Worm (Caenorhabditis elegans): ENCODE results near the gene srh-11.

srh-11 gene

ce11 chrX:8318950-8319349 is at the start of gene srh-11:
srh-11 (minus strand) TSS chrX:8319050.
- TF ChIP-seq F55B11.4 (tag; optimal IDR thresholded peaks at IDR 0.05; ENCODE audit: borderline replicate concordance, insufficient read depth) (no peak), madf-6 (GFP tag; IDR thresholded peaks at IDR 0.05) (no peak), F39B2.1 (GFP tag; IDR thresholded peaks at IDR 0.05) (no peak), aptf-2 (GFP tag; conservative IDR thresholded peaks at IDR 0.05) (no peak), D2030.7 (GFP tag; IDR thresholded peaks at IDR 0.05) (no peak)

- 0 out of 2 replicates have a peak, but pooled peaks have one; percentile 43 for TF ChIP-seq Y53G8AR.9 (GFP tag; conservative IDR thresholded peaks at IDR 0.05)
- no peak for TF ChIP-seq ztf-25 (GFP tag; IDR thresholded peaks at IDR 0.05)
- no peak for TF ChIP-seq ztf-3 (GFP tag; optimal IDR thresholded peaks at IDR 0.05)
- TF ChIP-seq atf-7 (tag; optimal IDR thresholded peaks at IDR 0.05): peak; percentile 44
- no peak for TF ChIP-seq snpc-4 (GFP tag; optimal IDR thresholded peaks at IDR 0.05)
- TF ChIP-seq snpc-4 (tag; optimal IDR thresholded peaks at IDR 0.05): peak in 1 of 4 experiments; percentile 48
- TF ChIP-seq hmg-20 (GFP tag; IDR thresholded peaks at IDR 0.05): peak; percentile 35; the same call in 1 of the 2 replicates
- peak in 1 of 3 experiments; percentile 74 for TF ChIP-seq lin-35 (GFP tag; optimal IDR thresholded peaks at IDR 0.05)
- TF ChIP-seq K11D2.4 (GFP tag; IDR thresholded peaks at IDR 0.05): peak; percentile 65
- TF ChIP-seq F23B12.7 (tag; optimal IDR thresholded peaks at IDR 0.05; ENCODE audit: insufficient read depth): peak; percentile 29
- TF ChIP-seq ztf-18 (tag; optimal IDR thresholded peaks at IDR 0.05): peak; percentile 93
- peak; percentile 58 for TF ChIP-seq attf-5 (GFP tag; optimal IDR thresholded peaks at IDR 0.05)
- peak; percentile 78 for TF ChIP-seq lin-40 (tag; optimal IDR thresholded peaks at IDR 0.05)
- TF ChIP-seq tlf-1 (GFP tag; optimal IDR thresholded peaks at IDR 0.05): peak; percentile 8
- no peak for TF ChIP-seq C17E4.6 (GFP tag; IDR thresholded peaks at IDR 0.05)
- TF ChIP-seq nhr-80 (tag; optimal IDR thresholded peaks at IDR 0.05): peak; percentile 95
- TF ChIP-seq fkh-3 (tag; optimal IDR thresholded peaks at IDR 0.05): no peak
- peak; percentile 46; the same call in 1 of the 2 replicates for TF ChIP-seq lir-1 (GFP tag; conservative IDR thresholded peaks at IDR 0.05)
- peak; percentile 45 for TF ChIP-seq madf-10 (tag; optimal IDR thresholded peaks at IDR 0.05)
- TF ChIP-seq rcor-1 (GFP tag; IDR thresholded peaks at IDR 0.05): 0 out of 2 replicates have a peak, but pooled peaks have one; percentile 47
- TF ChIP-seq akir-1 (GFP tag; optimal IDR thresholded peaks at IDR 0.05): no peak
- TF ChIP-seq B0261.1 (tag; optimal IDR thresholded peaks at IDR 0.05): peak; percentile 3
- TF ChIP-seq ceh-27 (GFP tag; optimal IDR thresholded peaks at IDR 0.05): peak; percentile 34
- peak; percentile 53 for TF ChIP-seq K12H6.12 (tag; optimal IDR thresholded peaks at IDR 0.05)
- peak; percentile 64; the same call in 1 of the 2 replicates for TF ChIP-seq cebp-1 (GFP tag; IDR thresholded peaks at IDR 0.05)
- peak; percentile 82 for TF ChIP-seq cebp-1 (tag; optimal IDR thresholded peaks at IDR 0.05)
- TF ChIP-seq hmg-1.2 (GFP tag; IDR thresholded peaks at IDR 0.05): peak; percentile 46
- TF ChIP-seq B0336.3 (GFP tag; IDR thresholded peaks at IDR 0.05): no peak; the same call in 1 of the 2 replicates
- no peak for TF ChIP-seq Y79H2A.3 (GFP tag; conservative IDR thresholded peaks at IDR 0.05)
- 0 out of 2 replicates have a peak, but pooled peaks have one; percentile 53 for TF ChIP-seq let-526 (GFP tag; IDR thresholded peaks at IDR 0.05)
- TF ChIP-seq let-607 (tag; optimal IDR thresholded peaks at IDR 0.05): peak in 1 of 2 experiments; percentile 28
Observed at ce11 chrX:8368210-8368609, 49.4 kb upstream of the srh-11 start.

- no peak for TF ChIP-seq T26A5.8 (tag; optimal IDR thresholded peaks at IDR 0.05)
- TF ChIP-seq akir-1 (GFP tag; optimal IDR thresholded peaks at IDR 0.05): no peak
Observed at ce11 chrX:8367553-8367952, 48.7 kb upstream of the srh-11 start, which contains the start of gene F40B5.2. F40B5.2 (plus strand) TSS chrX:8367853.
